Worm (Caenorhabditis elegans): ENCODE measurements around the gene C12D5.9.

DNA sequence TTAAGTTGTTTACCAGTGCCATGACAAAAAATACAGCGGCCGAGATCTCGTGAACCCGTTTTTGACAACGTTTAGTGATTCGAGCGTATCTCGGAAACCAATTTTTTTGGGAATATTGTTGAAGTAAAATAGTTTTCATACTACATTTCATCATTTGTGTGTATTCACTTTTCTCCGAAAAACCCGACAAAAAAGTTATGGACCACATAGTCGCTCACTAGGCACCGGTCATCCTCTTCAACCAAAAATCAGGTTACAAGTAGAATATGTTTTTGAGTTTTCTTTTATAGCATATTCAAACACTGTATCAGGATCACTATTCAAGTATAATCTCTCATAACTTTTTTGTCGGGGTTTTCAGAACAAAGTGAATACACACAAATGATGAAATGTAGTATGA is 48.1 kb downstream of the C12D5.9 start:
- TF ChIP-seq mdl-1 (tag; optimal IDR thresholded peaks at IDR 0.05), result no peak
- no peak for TF ChIP-seq elt-3 (tag; optimal IDR thresholded peaks at IDR 0.05)
